Worm (Caenorhabditis elegans): Measurements from ENCODE around the gene B0303.4.

ce11 chrIII:8717231-8717694, 27.6 kb downstream of the B0303.4 start, which contains the start of gene mrpl-11:
- TF ChIP-seq nhr-11 (tag; optimal IDR thresholded peaks at IDR 0.05) (no peak), ama-1 (optimal IDR thresholded peaks at IDR 0.05) (no peak), unc-62 (GFP tag; optimal IDR thresholded peaks at IDR 0.05) (no peak), pqm-1 (tag; optimal IDR thresholded peaks at IDR 0.05) (no peak), ZK546.5 (tag; optimal IDR thresholded peaks at IDR 0.05) (no peak), nhr-28 (tag; optimal IDR thresholded peaks at IDR 0.05) (no peak), ztf-4 (tag; optimal IDR thresholded peaks at IDR 0.05) (no peak), ceh-9 (tag; optimal IDR thresholded peaks at IDR 0.05) (no peak), zag-1 (tag; optimal IDR thresholded peaks at IDR 0.05) (no peak), fos-1 (tag; optimal IDR thresholded peaks at IDR 0.05) (no peak), nhr-237 (tag; optimal IDR thresholded peaks at IDR 0.05) (no peak)

All from whole organism, L3 larva.